In genomic region chr3R:10168483-10169064, dm6 we compare ENCODE assay signal across 1 fruit fly cellular context.
TF ChIP-seq lines count a peak whose summit lies in the region.

No protein-coding gene starts in this region.

TF ChIP-seq in whole organism, embryonic, 481 proteins besides CTCF, POLR2A, EP300 and RAD21 (continued from another document and continues in another):
- TF ChIP-seq emc (GFP tag; optimal IDR thresholded peaks at IDR 0.05; lab: Kevin White, UChicago) (no peak), CG9797 (GFP tag; optimal IDR thresholded peaks at IDR 0.05; lab: Kevin White, UChicago) (no peak), CG2875 (GFP tag; optimal IDR thresholded peaks at IDR 0.05; lab: Kevin White, UChicago) (no peak), CG3847 (GFP tag; IDR thresholded peaks at IDR 0.05; lab: Robert Waterston, UW) (no peak), CG3163 (GFP tag; optimal IDR thresholded peaks at IDR 0.05; lab: Kevin White, UChicago) (no peak), zen2 (GFP tag; IDR thresholded peaks at IDR 0.05; lab: Robert Waterston, UW; ENCODE audit: partially characterized antibody) (no peak), ap (GFP tag; IDR thresholded peaks at IDR 0.05; lab: Robert Waterston, UW) (no peak), D19A (tag; optimal IDR thresholded peaks at IDR 0.05; lab: Kevin White, UChicago) (no peak), HmgZ (tag; optimal IDR thresholded peaks at IDR 0.05; lab: Kevin White, UChicago) (peak; percentile 29), cato (GFP tag; optimal IDR thresholded peaks at IDR 0.05; lab: Kevin White, UChicago; ENCODE audit: borderline replicate concordance) (no peak), fd3F (GFP tag; optimal IDR thresholded peaks at IDR 0.05; lab: Kevin White, UChicago) (peak; percentile 38), Dbx (GFP tag; IDR thresholded peaks at IDR 0.05; lab: Robert Waterston, UW) (peak; percentile 51; the same call in 1 of the 3 replicates), tup (GFP tag; optimal IDR thresholded peaks at IDR 0.05; lab: Kevin White, UChicago) (no peak), Blimp-1 (GFP tag; optimal IDR thresholded peaks at IDR 0.05; lab: Kevin White, UChicago) (no peak), CG12219 (GFP tag; optimal IDR thresholded peaks at IDR 0.05; lab: Kevin White, UChicago) (no peak), CG14965 (GFP tag; optimal IDR thresholded peaks at IDR 0.05; lab: Kevin White, UChicago; ENCODE audit: borderline replicate concordance) (no peak), tap (tag; optimal IDR thresholded peaks at IDR 0.05; lab: Kevin White, UChicago) (peak; percentile 24), Hmx (GFP tag; optimal IDR thresholded peaks at IDR 0.05; lab: Kevin White, UChicago) (no peak), CG30020 (tag; optimal IDR thresholded peaks at IDR 0.05; lab: Kevin White, UChicago) (no peak), z (GFP tag; IDR thresholded peaks at IDR 0.05; lab: Robert Waterston, UW) (no peak), toy (GFP tag; IDR thresholded peaks at IDR 0.05; lab: Robert Waterston, UW) (no peak), Nf-YB (GFP tag; optimal IDR thresholded peaks at IDR 0.05; lab: Kevin White, UChicago) (no peak), CG31365 (tag; optimal IDR thresholded peaks at IDR 0.05; lab: Kevin White, UChicago) (no peak), CHES-1-like (GFP tag; optimal IDR thresholded peaks at IDR 0.05; lab: Kevin White, UChicago) (peak; percentile 4), vfl (GFP tag; optimal IDR thresholded peaks at IDR 0.05; lab: Kevin White, UChicago) (no peak), CG13123 (GFP tag; optimal IDR thresholded peaks at IDR 0.05; lab: Kevin White, UChicago) (peak; percentile 38), CG17912 (GFP tag; optimal IDR thresholded peaks at IDR 0.05; lab: Kevin White, UChicago) (no peak), ssp (GFP tag; IDR thresholded peaks at IDR 0.05; lab: Robert Waterston, UW) (no peak), CG11085 (GFP tag; IDR thresholded peaks at IDR 0.05; lab: Robert Waterston, UW) (peak; percentile 34; the same call in 1 of the 2 replicates), cg (GFP tag; optimal IDR thresholded peaks at IDR 0.05; lab: Kevin White, UChicago) (no peak), CG11560 (tag; IDR thresholded peaks at IDR 0.05; lab: Robert Waterston, UW) (no peak), wdn (GFP tag; IDR thresholded peaks at IDR 0.05; lab: Robert Waterston, UW) (peak; percentile 49; the same call in 1 of the 2 replicates), dmrt99B (tag; optimal IDR thresholded peaks at IDR 0.05; lab: Kevin White, UChicago) (no peak), B-H1 (GFP tag; IDR thresholded peaks at IDR 0.05; lab: Robert Waterston, UW) (no peak), unc-4 (GFP tag; IDR thresholded peaks at IDR 0.05; lab: Robert Waterston, UW; ENCODE audit: partially characterized antibody) (no peak), CG14860 (GFP tag; IDR thresholded peaks at IDR 0.05; lab: Robert Waterston, UW; ENCODE audit: partially characterized antibody) (no peak), CG17802 (tag; optimal IDR thresholded peaks at IDR 0.05; lab: Kevin White, UChicago) (no peak), CG33557 (GFP tag; optimal IDR thresholded peaks at IDR 0.05; lab: Kevin White, UChicago) (peak; percentile 47), slbo (GFP tag; IDR thresholded peaks at IDR 0.05; lab: Robert Waterston, UW) (peak; percentile 65), Bteb2 (GFP tag; optimal IDR thresholded peaks at IDR 0.05; lab: Kevin White, UChicago) (peak; percentile 29), so (GFP tag; IDR thresholded peaks at IDR 0.05; lab: Robert Waterston, UW) (0 out of 3 replicates have a peak, but pooled peaks have one; percentile 23), CG2116 (GFP tag; optimal IDR thresholded peaks at IDR 0.05; lab: Kevin White, UChicago) (peak; percentile 10), MESR4 (GFP tag; optimal IDR thresholded peaks at IDR 0.05; lab: Kevin White, UChicago) (no peak), nom (GFP tag; optimal IDR thresholded peaks at IDR 0.05; lab: Kevin White, UChicago) (no peak), ind (GFP tag; optimal IDR thresholded peaks at IDR 0.05; lab: Kevin White, UChicago) (peak; percentile 23), stc (GFP tag; IDR thresholded peaks at IDR 0.05; lab: Robert Waterston, UW) (no peak), cas (GFP tag; IDR thresholded peaks at IDR 0.05; lab: Robert Waterston, UW) (no peak), ase (GFP tag; IDR thresholded peaks at IDR 0.05; lab: Robert Waterston, UW) (no peak), CG16863 (GFP tag; optimal IDR thresholded peaks at IDR 0.05; lab: Kevin White, UChicago) (no peak), CG10462 (GFP tag; optimal IDR thresholded peaks at IDR 0.05; lab: Kevin White, UChicago) (no peak), az2 (GFP tag; optimal IDR thresholded peaks at IDR 0.05; lab: Kevin White, UChicago) (peak; percentile 26), Max (GFP tag; optimal IDR thresholded peaks at IDR 0.05; lab: Kevin White, UChicago) (no peak), CG10979 (tag; optimal IDR thresholded peaks at IDR 0.05; lab: Kevin White, UChicago) (no peak), pho (GFP tag; optimal IDR thresholded peaks at IDR 0.05; lab: Kevin White, UChicago) (peak; percentile 25), CG13894 (tag; optimal IDR thresholded peaks at IDR 0.05; lab: Kevin White, UChicago) (no peak), CG6689 (GFP tag; IDR thresholded peaks at IDR 0.05; lab: Robert Waterston, UW) (peak; percentile 42; the same call in 1 of the 2 replicates), nerfin-1 (tag; optimal IDR thresholded peaks at IDR 0.05; lab: Kevin White, UChicago) (no peak), otp (GFP tag; IDR thresholded peaks at IDR 0.05; lab: Robert Waterston, UW) (peak; percentile 57; the same call in 2 of the 3 replicates), sna (GFP tag; IDR thresholded peaks at IDR 0.05; lab: Robert Waterston, UW; ENCODE audit: partially characterized antibody) (no peak), CG7987 (GFP tag; optimal IDR thresholded peaks at IDR 0.05; lab: Kevin White, UChicago) (no peak), rib (GFP tag; IDR thresholded peaks at IDR 0.05; lab: Robert Waterston, UW) (no peak), Myb (GFP tag; optimal IDR thresholded peaks at IDR 0.05; lab: Kevin White, UChicago) (peak; percentile 27), zf30C (GFP tag; optimal IDR thresholded peaks at IDR 0.05; lab: Kevin White, UChicago) (no peak), CG1647 (GFP tag; optimal IDR thresholded peaks at IDR 0.05; lab: Kevin White, UChicago) (no peak), Gsc (GFP tag; IDR thresholded peaks at IDR 0.05; lab: Robert Waterston, UW) (no peak), ftz-f1 (GFP tag; optimal IDR thresholded peaks at IDR 0.05; lab: Kevin White, UChicago) (no peak), sisA (GFP tag; IDR thresholded peaks at IDR 0.05; lab: Robert Waterston, UW) (no peak), CG33213 (GFP tag; optimal IDR thresholded peaks at IDR 0.05; lab: Kevin White, UChicago) (peak; percentile 31), MTF-1 (GFP tag; optimal IDR thresholded peaks at IDR 0.05; lab: Kevin White, UChicago; ENCODE audit: borderline replicate concordance) (no peak), Nf-YC (tag; optimal IDR thresholded peaks at IDR 0.05; lab: Kevin White, UChicago) (no peak), CG10147 (GFP tag; optimal IDR thresholded peaks at IDR 0.05; lab: Kevin White, UChicago) (no peak), CG11093 (GFP tag; IDR thresholded peaks at IDR 0.05; lab: Robert Waterston, UW) (no peak), fd96Cb (tag; optimal IDR thresholded peaks at IDR 0.05; lab: Kevin White, UChicago) (no peak), Antp (GFP tag; optimal IDR thresholded peaks at IDR 0.05; lab: Kevin White, UChicago) (no peak), CG3281 (GFP tag; optimal IDR thresholded peaks at IDR 0.05; lab: Kevin White, UChicago) (peak; percentile 29), Deaf1 (tag; optimal IDR thresholded peaks at IDR 0.05; lab: Kevin White, UChicago) (no peak), HLHmδ (GFP tag; optimal IDR thresholded peaks at IDR 0.05; lab: Kevin White, UChicago) (no peak), shn (GFP tag; optimal IDR thresholded peaks at IDR 0.05; lab: Kevin White, UChicago) (no peak), Hsf (GFP tag; optimal IDR thresholded peaks at IDR 0.05; lab: Kevin White, UChicago) (peak; percentile 19), CG5245 (GFP tag; optimal IDR thresholded peaks at IDR 0.05; lab: Kevin White, UChicago) (no peak), ac (GFP tag; optimal IDR thresholded peaks at IDR 0.05; lab: Kevin White, UChicago) (peak; percentile 43), Ptx1 (GFP tag; IDR thresholded peaks at IDR 0.05; lab: Robert Waterston, UW) (no peak), CG17612 (GFP tag; IDR thresholded peaks at IDR 0.05; lab: Robert Waterston, UW) (no peak), hbn (GFP tag; IDR thresholded peaks at IDR 0.05; lab: Robert Waterston, UW; ENCODE audit: partially characterized antibody) (no peak), CG2120 (GFP tag; optimal IDR thresholded peaks at IDR 0.05; lab: Kevin White, UChicago) (peak; percentile 70), CG8359 (GFP tag; optimal IDR thresholded peaks at IDR 0.05; lab: Kevin White, UChicago; ENCODE audit: borderline replicate concordance) (no peak), salm (tag; optimal IDR thresholded peaks at IDR 0.05; lab: Kevin White, UChicago) (peak; percentile 1), CG34422 (GFP tag; IDR thresholded peaks at IDR 0.05; lab: Robert Waterston, UW) (no peak), CG7372 (GFP tag; IDR thresholded peaks at IDR 0.05; lab: Robert Waterston, UW) (no peak), dm (GFP tag; optimal IDR thresholded peaks at IDR 0.05; lab: Kevin White, UChicago) (no peak), wor (GFP tag; IDR thresholded peaks at IDR 0.05; lab: Robert Waterston, UW) (no peak), NC2α (GFP tag; optimal IDR thresholded peaks at IDR 0.05; lab: Kevin White, UChicago) (no peak), CG17829 (tag; optimal IDR thresholded peaks at IDR 0.05; lab: Kevin White, UChicago) (no peak), Ets97D (GFP tag; optimal IDR thresholded peaks at IDR 0.05; lab: Kevin White, UChicago) (no peak), BEAF-32 (GFP tag; optimal IDR thresholded peaks at IDR 0.05; lab: Kevin White, UChicago) (no peak), br (optimal IDR thresholded peaks at IDR 0.05; lab: Kevin White, UChicago) (no peak), CG7271 (tag; optimal IDR thresholded peaks at IDR 0.05; lab: Kevin White, UChicago) (no peak), CG16779 (GFP tag; IDR thresholded peaks at IDR 0.05; lab: Robert Waterston, UW) (0 out of 2 replicates have a peak, but pooled peaks have one; percentile 13), Awh (GFP tag; IDR thresholded peaks at IDR 0.05; lab: Robert Waterston, UW) (0 out of 2 replicates have a peak, but pooled peaks have one; percentile 7), sens (GFP tag; lab: Kevin White, UChicago) (peak; percentile 87), Dp (GFP tag; optimal IDR thresholded peaks at IDR 0.05; lab: Kevin White, UChicago) (no peak), CG8281 (tag; optimal IDR thresholded peaks at IDR 0.05; lab: Kevin White, UChicago) (peak; percentile 25), wek (GFP tag; optimal IDR thresholded peaks at IDR 0.05; lab: Kevin White, UChicago) (peak; percentile 46), Ssrp (tag; optimal IDR thresholded peaks at IDR 0.05; lab: Kevin White, UChicago) (peak; percentile 18), sr (GFP tag; IDR thresholded peaks at IDR 0.05; lab: Robert Waterston, UW) (no peak), tll (GFP tag; optimal IDR thresholded peaks at IDR 0.05; lab: Kevin White, UChicago) (no peak), CG15514 (GFP tag; optimal IDR thresholded peaks at IDR 0.05; lab: Kevin White, UChicago) (no peak), sima (GFP tag; optimal IDR thresholded peaks at IDR 0.05; lab: Kevin White, UChicago) (no peak), seq (GFP tag; IDR thresholded peaks at IDR 0.05; lab: Robert Waterston, UW) (peak; percentile 45; the same call in 1 of the 2 replicates), CG1603 (tag; optimal IDR thresholded peaks at IDR 0.05; lab: Kevin White, UChicago) (peak; percentile 68), ERR (GFP tag; optimal IDR thresholded peaks at IDR 0.05; lab: Kevin White, UChicago) (no peak), CrebB (tag; optimal IDR thresholded peaks at IDR 0.05; lab: Kevin White, UChicago) (peak; percentile 22), dmrt11E (tag; optimal IDR thresholded peaks at IDR 0.05; lab: Kevin White, UChicago) (peak; percentile 55), corto (GFP tag; optimal IDR thresholded peaks at IDR 0.05; lab: Kevin White, UChicago) (peak; percentile 3), Optix (GFP tag; IDR thresholded peaks at IDR 0.05; lab: Robert Waterston, UW) (no peak), vvl (GFP tag; IDR thresholded peaks at IDR 0.05; lab: Robert Waterston, UW) (peak; percentile 46; the same call in 1 of the 2 replicates), CG18262 (tag; optimal IDR thresholded peaks at IDR 0.05; lab: Kevin White, UChicago) (peak; percentile 1), gro (GFP tag; optimal IDR thresholded peaks at IDR 0.05; lab: Kevin White, UChicago) (peak; percentile 62), lmd (GFP tag; IDR thresholded peaks at IDR 0.05; lab: Robert Waterston, UW) (no peak), p53 (GFP tag; optimal IDR thresholded peaks at IDR 0.05; lab: Kevin White, UChicago) (no peak), lilli (GFP tag; optimal IDR thresholded peaks at IDR 0.05; lab: Kevin White, UChicago) (peak; percentile 48), TFAM (GFP tag; optimal IDR thresholded peaks at IDR 0.05; lab: Kevin White, UChicago) (no peak), Lhr (GFP tag; optimal IDR thresholded peaks at IDR 0.05; lab: Kevin White, UChicago) (no peak), CG1792 (GFP tag; optimal IDR thresholded peaks at IDR 0.05; lab: Kevin White, UChicago) (no peak), CG9817 (tag; optimal IDR thresholded peaks at IDR 0.05; lab: Kevin White, UChicago) (peak; percentile 41), Usf (GFP tag; optimal IDR thresholded peaks at IDR 0.05; lab: Kevin White, UChicago) (peak; percentile 23), CG1602 (GFP tag; optimal IDR thresholded peaks at IDR 0.05; lab: Kevin White, UChicago) (peak; percentile 40), PHDP (tag; optimal IDR thresholded peaks at IDR 0.05; lab: Kevin White, UChicago) (peak; percentile 54), H15 (GFP tag; IDR thresholded peaks at IDR 0.05; lab: Robert Waterston, UW) (no peak), sd (tag; optimal IDR thresholded peaks at IDR 0.05; lab: Kevin White, UChicago) (no peak), CG10267 (tag; optimal IDR thresholded peaks at IDR 0.05; lab: Kevin White, UChicago) (no peak), CG16813 (GFP tag; IDR thresholded peaks at IDR 0.05; lab: Robert Waterston, UW; ENCODE audit: partially characterized antibody) (no peak), Sin3A (optimal IDR thresholded peaks at IDR 0.05; lab: Kevin White, UChicago) (no peak), fd64A (GFP tag; optimal IDR thresholded peaks at IDR 0.05; lab: Kevin White, UChicago) (peak; percentile 16), CG4328 (GFP tag; optimal IDR thresholded peaks at IDR 0.05; lab: Kevin White, UChicago) (no peak), crc (GFP tag; optimal IDR thresholded peaks at IDR 0.05; lab: Kevin White, UChicago) (peak; percentile 52)
